Worm (Caenorhabditis elegans): ENCODE measurements around the gene R11E3.1.

- TF ChIP-seq ama-1 (optimal IDR thresholded peaks at IDR 0.05) (no peak), aly-1 (tag; optimal IDR thresholded peaks at IDR 0.05) (no peak), B0310.2 (tag; optimal IDR thresholded peaks at IDR 0.05) (no peak), tra-4 (tag; optimal IDR thresholded peaks at IDR 0.05) (no peak), F13C5.2 (tag; optimal IDR thresholded peaks at IDR 0.05) (no peak), flt-1 (GFP tag; IDR thresholded peaks at IDR 0.05) (no peak), pes-1 (GFP tag; IDR thresholded peaks at IDR 0.05) (no peak), tbx-37 (GFP tag; conservative IDR thresholded peaks at IDR 0.05) (no peak), tbx-11 (GFP tag; IDR thresholded peaks at IDR 0.05) (no peak), ceh-13 (GFP tag; optimal IDR thresholded peaks at IDR 0.05) (no peak), scrt-1 (GFP tag; IDR thresholded peaks at IDR 0.05) (no peak), sea-1 (GFP tag; conservative IDR thresholded peaks at IDR 0.05) (no peak), ceh-36 (tag; optimal IDR thresholded peaks at IDR 0.05) (no peak)
These were observed 33.5 kb upstream of the R11E3.1 start, which contains the start of the genes fbxb-77 and Y17G9B.11 for ce11 chrIV:4755929-4756655.
